Worm (Caenorhabditis elegans) whole organism, L1 larva: Measurements from ENCODE around the gene aat-6.

Experiments
- C04F5.9 ChIP-seq: sonication (generic microtip); optimal IDR thresholded peaks from 2 replicates; lab custom pipeline; 2016; ENCODE audit warnings: missing genetic modification characterization, missing compliant biosample characterization
- F16B12.6 ChIP-seq: fragments of 150-350 bp; optimal IDR thresholded peaks from 2 replicates; lab custom pipeline; 2014; ENCODE audit warnings: missing biosample characterization, missing genetic modification characterization
- Y116A8C.19 ChIP-seq: sonication (generic microtip); optimal IDR thresholded peaks from 2 replicates; lab custom pipeline; 2016; ENCODE audit warnings: missing compliant biosample characterization, missing genetic modification characterization, borderline replicate concordance
- ama-1 ChIP-seq: fragments of 150-350 bp; optimal IDR thresholded peaks from 2 replicates; lab custom pipeline; 2014
- blmp-1 ChIP-seq: fragments of 150-350 bp; optimal IDR thresholded peaks from 2 replicates; lab custom pipeline; 2014; ENCODE audit warnings: missing biosample characterization, missing genetic modification characterization
- ceh-8 ChIP-seq: fragments of 200-800 bp; sonication (Bioruptor generic); optimal IDR thresholded peaks from 2 replicates; lab custom pipeline; 2018; ENCODE audit warnings: mild to moderate bottlenecking, missing genetic modification characterization, moderate library complexity, missing compliant biosample characterization
- ceh-88 ChIP-seq: fragments of 200-800 bp; sonication (Bioruptor generic); IDR thresholded peaks from 2 replicates; pipeline ENCODE4 v1.3.6; 2022; ENCODE audit warnings: missing genetic modification characterization, missing compliant biosample characterization
- dsc-1 ChIP-seq: sonication (generic microtip); optimal IDR thresholded peaks from 2 replicates; lab custom pipeline; 2016; ENCODE audit warnings: mild to moderate bottlenecking, missing genetic modification characterization, missing compliant biosample characterization
- efl-1 ChIP-seq, 4 experiments: fragments of 150-350 bp; optimal IDR thresholded peaks in 3 of 4; peaks in 1 of 4; 1 replicate in 1 of 4; 2 replicates in 3 of 4; lab custom pipeline; 2014; ENCODE audit warnings: missing biosample characterization in 2 of 4, missing genetic modification characterization in 2 of 4, missing genetic modification reagents in 2 of 4
- egl-27 ChIP-seq, 2 experiments: fragments of 150-350 bp in 1 of 2; sonication (generic microtip); optimal IDR thresholded peaks; 3 replicates each; lab custom pipeline; 2017 to 2018; ENCODE audit warnings: missing biosample characterization in 2 of 2, missing genetic modification characterization in 2 of 2, missing genetic modification reagents in 2 of 2
- elt-3 ChIP-seq, 6 experiments: fragments of 150-350 bp in 1 of 6; sonication (generic microtip); optimal IDR thresholded peaks; 2 replicates each; lab custom pipeline; 2017 to 2018; ENCODE audit warnings: missing biosample characterization in 6 of 6, missing genetic modification characterization in 6 of 6, inconsistent platforms in 1 of 6
- ets-5 ChIP-seq: fragments of 200-800 bp; sonication (Bioruptor generic); IDR thresholded peaks from 2 replicates; pipeline ENCODE4 v1.3.6; 2022; ENCODE audit warnings: missing genetic modification characterization, missing compliant biosample characterization
- fkh-4 ChIP-seq: sonication (generic microtip); optimal IDR thresholded peaks from 2 replicates; lab custom pipeline; 2016; ENCODE audit warnings: missing compliant biosample characterization, missing genetic modification characterization, borderline replicate concordance
- fkh-8 ChIP-seq: sonication (generic microtip); optimal IDR thresholded peaks from 2 replicates; lab custom pipeline; 2016; ENCODE audit warnings: mild to moderate bottlenecking, missing genetic modification characterization, missing compliant biosample characterization
- grh-1 ChIP-seq: fragments of 200-800 bp; sonication (Bioruptor generic); IDR thresholded peaks from 2 replicates; pipeline ENCODE4 v1.3.6; 2022; ENCODE audit warnings: missing genetic modification reagents, missing genetic modification characterization, missing compliant biosample characterization
- hlh-4 ChIP-seq: sonication (generic microtip); optimal IDR thresholded peaks from 2 replicates; lab custom pipeline; 2016; ENCODE audit warnings: mild to moderate bottlenecking, missing genetic modification characterization, missing compliant biosample characterization
- irx-1 ChIP-seq: sonication (generic microtip); optimal IDR thresholded peaks from 2 replicates; lab custom pipeline; 2016; ENCODE audit warnings: missing genetic modification characterization, missing compliant biosample characterization
- jun-1 ChIP-seq: fragments of 150-350 bp; optimal IDR thresholded peaks from 2 replicates; lab custom pipeline; 2014; ENCODE audit warnings: missing biosample characterization, missing genetic modification reagents, missing genetic modification characterization
- lin-13 ChIP-seq: fragments of 150-350 bp; optimal IDR thresholded peaks from 2 replicates; lab custom pipeline; 2014; ENCODE audit warnings: missing biosample characterization, missing genetic modification reagents, missing genetic modification characterization
- lin-14 ChIP-seq: fragments of 200-800 bp; sonication (Bioruptor generic); optimal IDR thresholded peaks from 2 replicates; lab custom pipeline; 2018; ENCODE audit warnings: mild to moderate bottlenecking, missing genetic modification characterization, moderate library complexity, missing compliant biosample characterization
- lin-15B ChIP-seq: fragments of 150-350 bp; sonication (generic microtip); optimal IDR thresholded peaks from 3 replicates; lab custom pipeline; 2014; ENCODE audit warnings: missing biosample characterization, missing genetic modification characterization
- lin-35 ChIP-seq, 2 experiments: fragments of 150-350 bp; optimal IDR thresholded peaks; 2 replicates each; lab custom pipeline; 2014; ENCODE audit warnings: missing biosample characterization in 2 of 2, missing genetic modification characterization in 2 of 2, missing genetic modification reagents in 2 of 2
- lsy-2 ChIP-seq, 2 experiments: fragments of 150-350 bp; optimal IDR thresholded peaks; 2 replicates each; lab custom pipeline; 2014; ENCODE audit warnings: missing biosample characterization in 2 of 2, missing genetic modification characterization in 2 of 2
- mdl-1 ChIP-seq, 2 experiments: fragments of 150-350 bp; optimal IDR thresholded peaks; 2 replicates each; lab custom pipeline; 2014 to 2017; ENCODE audit warnings: missing biosample characterization in 2 of 2, missing genetic modification characterization in 2 of 2, inconsistent platforms in 1 of 2
- nhr-11 ChIP-seq: fragments of 150-350 bp; optimal IDR thresholded peaks from 2 replicates; lab custom pipeline; 2014; ENCODE audit warnings: missing biosample characterization, missing genetic modification characterization
- nhr-71 ChIP-seq: sonication (generic microtip); optimal IDR thresholded peaks from 2 replicates; lab custom pipeline; 2016; ENCODE audit warnings: mild to moderate bottlenecking, missing genetic modification characterization, moderate library complexity, missing compliant biosample characterization
- pqm-1 ChIP-seq: sonication (generic microtip); optimal IDR thresholded peaks from 3 replicates; lab custom pipeline; 2017; ENCODE audit warnings: missing biosample characterization, missing genetic modification characterization
- sox-4 ChIP-seq: sonication (generic microtip); optimal IDR thresholded peaks from 2 replicates; lab custom pipeline; 2016; ENCODE audit warnings: missing genetic modification characterization, missing compliant biosample characterization
- tbx-2 ChIP-seq: sonication (generic microtip); optimal IDR thresholded peaks from 2 replicates; lab custom pipeline; 2016; ENCODE audit warnings: missing genetic modification characterization, missing compliant biosample characterization
- tlp-1 ChIP-seq: fragments of 150-350 bp; optimal IDR thresholded peaks from 2 replicates; lab custom pipeline; 2014; ENCODE audit warnings: missing biosample characterization, missing genetic modification characterization
- unc-62 ChIP-seq: fragments of 150-350 bp; optimal IDR thresholded peaks from 2 replicates; lab custom pipeline; 2014; ENCODE audit warnings: missing biosample characterization, missing genetic modification reagents, missing genetic modification characterization
- unc-98 ChIP-seq: fragments of 200-800 bp; sonication (Bioruptor generic); IDR thresholded peaks from 2 replicates; pipeline ENCODE4 v1.3.6; 2022; ENCODE audit warnings: missing genetic modification characterization, missing compliant biosample characterization
- zip-4 ChIP-seq: fragments of 200-800 bp; sonication (Bioruptor generic); optimal IDR thresholded peaks from 2 replicates; lab custom pipeline; 2018; ENCODE audit warnings: mild to moderate bottlenecking, missing genetic modification characterization, moderate library complexity, missing compliant biosample characterization

Gene aat-6

DNA sequence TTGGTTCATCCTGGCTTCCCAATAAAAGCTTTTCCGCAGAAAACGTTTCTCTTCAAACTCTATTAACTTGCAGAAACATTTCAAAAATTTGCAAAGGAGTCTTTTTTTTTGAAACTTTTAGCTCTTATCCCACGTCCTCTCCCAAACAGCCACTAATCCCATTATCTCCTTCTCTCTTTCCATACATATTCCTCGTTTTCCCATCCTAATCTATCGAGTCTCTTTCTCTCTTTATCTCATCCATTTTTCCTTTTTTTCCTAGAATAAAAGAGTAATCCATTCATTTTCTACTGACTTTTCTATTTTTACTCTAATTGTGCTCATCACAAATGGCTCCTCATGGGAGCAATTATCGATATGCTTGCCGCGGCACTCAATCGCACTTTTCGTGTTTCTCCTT lies 41.7 kb downstream of the aat-6 start (continued):
- TF ChIP-seq egl-27 (tag; optimal IDR thresholded peaks at IDR 0.05; lab: Kevin White, UChicago) (no peak), Y116A8C.19 (tag; lab: Kevin White, UChicago) (no peak), nhr-71 (tag; lab: Kevin White, UChicago) (peak; percentile 42), F16B12.6 (tag; lab: Kevin White, UChicago) (no peak), unc-62 (GFP tag; lab: Kevin White, UChicago) (no peak), lsy-2 (tag; optimal IDR thresholded peaks at IDR 0.05; lab: Kevin White, UChicago) (no peak), lin-35 (GFP tag; optimal IDR thresholded peaks at IDR 0.05; lab: Kevin White, UChicago) (no peak), fkh-8 (tag; lab: Kevin White, UChicago) (no peak), dsc-1 (tag; lab: Kevin White, UChicago) (peak; percentile 81), irx-1 (tag; lab: Kevin White, UChicago) (no peak)

ce11 chrV:11424565-11424964 lies 45.9 kb downstream of the aat-6 start, which contains the start of gene T26H10.2:
TSS of gene T26H10.2 (minus strand) at chrV:11424665.
- TF ChIP-seq ceh-8 (GFP tag; lab: Kevin White, UChicago) (no peak), jun-1 (tag; lab: Kevin White, UChicago) (no peak), pqm-1 (tag; lab: Kevin White, UChicago) (no peak), nhr-71 (tag; lab: Kevin White, UChicago) (no peak), unc-98 (GFP tag; lab: Robert Waterston, UW) (no peak), lin-15B (tag; lab: Kevin White, UChicago) (no peak), fkh-4 (tag; lab: Kevin White, UChicago) (no peak), grh-1 (GFP tag; lab: Robert Waterston, UW) (no peak), zip-4 (no peak), sox-4 (tag; lab: Kevin White, UChicago) (no peak), nhr-11 (tag; lab: Kevin White, UChicago) (no peak), ets-5 (GFP tag; lab: Robert Waterston, UW) (no peak)
- TF ChIP-seq, all 84 proteins: peak for 0

DNA sequence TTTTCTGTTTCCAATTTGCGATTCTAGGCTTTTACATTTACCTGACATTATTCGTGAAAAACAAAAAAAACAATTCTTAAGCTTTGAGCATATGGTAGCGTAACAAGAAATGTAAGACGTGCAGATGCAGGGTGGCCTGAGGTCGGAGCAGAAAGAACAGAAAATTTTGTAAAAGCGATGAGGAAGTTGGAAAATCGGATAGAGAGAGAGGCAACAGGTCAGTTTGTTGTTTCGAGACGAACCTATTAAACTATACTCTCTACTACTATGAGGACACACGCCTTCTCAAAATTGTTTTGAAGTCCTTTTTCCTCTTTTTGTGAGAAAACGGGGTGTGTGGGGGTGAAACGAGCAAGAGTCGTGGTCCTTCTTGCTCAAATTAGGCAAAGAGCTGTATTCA lies 48.9 kb downstream of the aat-6 start, which contains the start of gene des-2:
TSS of gene des-2 (minus strand) at position 101 of the 400 bp plus-strand sequence.
- no peak for TF ChIP-seq lin-14 (GFP tag; lab: Kevin White, UChicago)
- TF ChIP-seq ceh-8 (GFP tag; lab: Kevin White, UChicago) = no peak
- no peak for TF ChIP-seq tlp-1 (tag; lab: Kevin White, UChicago)
- no peak for TF ChIP-seq efl-1 (optimal IDR thresholded peaks at IDR 0.05; lab: Kevin White, UChicago)
- no peak for TF ChIP-seq efl-1 (GFP tag; optimal IDR thresholded peaks at IDR 0.05 in 1 of 2; lab: Kevin White, UChicago)
- no peak for TF ChIP-seq zip-4
- TF ChIP-seq Y116A8C.19 (tag; lab: Kevin White, UChicago) = no peak
- TF ChIP-seq nhr-71 (tag; lab: Kevin White, UChicago) = no peak
- TF ChIP-seq elt-3 (tag; optimal IDR thresholded peaks at IDR 0.05; lab: Kevin White, UChicago) = no peak
- TF ChIP-seq mdl-1 (tag; optimal IDR thresholded peaks at IDR 0.05; lab: Kevin White, UChicago) = no peak
- no peak for TF ChIP-seq tbx-2 (tag; lab: Kevin White, UChicago)
- TF ChIP-seq ceh-88 = no peak
- no peak for TF ChIP-seq ama-1
- TF ChIP-seq hlh-4 = no peak
- no peak for TF ChIP-seq lin-13 (GFP tag; lab: Kevin White, UChicago)
- no peak for TF ChIP-seq grh-1 (GFP tag; lab: Robert Waterston, UW)
- TF ChIP-seq C04F5.9 (tag; lab: Kevin White, UChicago) = no peak
- no peak for TF ChIP-seq blmp-1 (tag; lab: Kevin White, UChicago)
